Worm (Caenorhabditis elegans) whole organism, late embryonic: ENCODE measurements around the gene isp-1.

Source experiments
- C38D4.7 ChIP-seq: fragments of 200-800 bp; sonication (Bioruptor generic); optimal IDR thresholded peaks from 2 replicates; lab custom pipeline; 2018; ENCODE audit warnings: mild to moderate bottlenecking, missing genetic modification characterization, moderate library complexity, missing compliant biosample characterization
- F13H6.1 ChIP-seq: sonication (generic microtip); optimal IDR thresholded peaks from 2 replicates; lab custom pipeline; 2016; ENCODE audit warnings: missing genetic modification characterization, missing compliant biosample characterization
- T23F11.4 ChIP-seq: fragments of 200-800 bp; sonication (Bioruptor generic); optimal IDR thresholded peaks from 2 replicates; lab custom pipeline; 2018; ENCODE audit warnings: mild to moderate bottlenecking, missing genetic modification characterization, missing compliant biosample characterization
- Y22D7AL.16 ChIP-seq: sonication (generic microtip); optimal IDR thresholded peaks from 2 replicates; lab custom pipeline; 2016; ENCODE audit warnings: missing genetic modification characterization, missing compliant biosample characterization
- ahr-1 ChIP-seq: sonication (generic microtip); optimal IDR thresholded peaks from 2 replicates; lab custom pipeline; 2016; ENCODE audit warnings: missing genetic modification characterization, missing compliant biosample characterization
- ama-1 ChIP-seq: fragments of 150-350 bp; optimal IDR thresholded peaks from 2 replicates; lab custom pipeline; 2014
- ceh-14 ChIP-seq: sonication (generic microtip); optimal IDR thresholded peaks from 2 replicates; lab custom pipeline; 2016; ENCODE audit warnings: missing genotype, missing genetic modification characterization, missing compliant biosample characterization
- ceh-19 ChIP-seq: fragments of 200-800 bp; sonication (Bioruptor generic); optimal IDR thresholded peaks from 2 replicates; lab custom pipeline; 2018; ENCODE audit warnings: mild to moderate bottlenecking, missing genetic modification characterization, missing compliant biosample characterization
- ceh-2 ChIP-seq: sonication (generic microtip); optimal IDR thresholded peaks from 2 replicates; lab custom pipeline; 2016; ENCODE audit warnings: missing genotype, missing genetic modification characterization, missing compliant biosample characterization
- ceh-22 ChIP-seq: sonication (generic microtip); optimal IDR thresholded peaks from 2 replicates; lab custom pipeline; 2017; ENCODE audit warnings: missing biosample characterization, missing genetic modification characterization
- ceh-24 ChIP-seq: sonication (generic microtip); optimal IDR thresholded peaks from 2 replicates; lab custom pipeline; 2016; ENCODE audit warnings: mild to moderate bottlenecking, missing genetic modification characterization, missing compliant biosample characterization
- ceh-30 ChIP-seq: fragments of 150-350 bp; optimal IDR thresholded peaks from 2 replicates; lab custom pipeline; 2014; ENCODE audit warnings: missing biosample characterization, missing genetic modification characterization
- ceh-31 ChIP-seq: sonication (generic microtip); optimal IDR thresholded peaks from 2 replicates; lab custom pipeline; 2016; ENCODE audit warnings: missing genetic modification characterization, missing compliant biosample characterization
- ceh-6 ChIP-seq: fragments of 200-800 bp; sonication (Bioruptor generic); optimal IDR thresholded peaks from 2 replicates; lab custom pipeline; 2018; ENCODE audit warnings: mild to moderate bottlenecking, missing genetic modification characterization, missing compliant biosample characterization
- ceh-9 ChIP-seq: sonication (generic microtip); optimal IDR thresholded peaks from 2 replicates; lab custom pipeline; 2016; ENCODE audit warnings: mild to moderate bottlenecking, missing genetic modification characterization, inconsistent platforms, missing compliant biosample characterization
- elt-2 ChIP-seq: sonication (generic microtip); optimal IDR thresholded peaks from 2 replicates; lab custom pipeline; 2016; ENCODE audit warnings: missing genetic modification reagents, missing genetic modification characterization, missing compliant biosample characterization
- fax-1 ChIP-seq: sonication (generic microtip); optimal IDR thresholded peaks from 2 replicates; lab custom pipeline; 2016; ENCODE audit warnings: missing genotype, missing genetic modification characterization, missing compliant biosample characterization
- fkh-6 ChIP-seq: sonication (generic microtip); optimal IDR thresholded peaks from 2 replicates; lab custom pipeline; 2016; ENCODE audit warnings: missing genetic modification characterization, missing compliant biosample characterization
- hlh-13 ChIP-seq: fragments of 200-800 bp; sonication (Bioruptor generic); optimal IDR thresholded peaks from 2 replicates; lab custom pipeline; 2018; ENCODE audit warnings: mild to moderate bottlenecking, missing genetic modification characterization, missing compliant biosample characterization
- hlh-6 ChIP-seq: sonication (generic microtip); optimal IDR thresholded peaks from 2 replicates; lab custom pipeline; 2016; ENCODE audit warnings: missing genotype, missing genetic modification characterization, missing compliant biosample characterization
- lin-11 ChIP-seq: fragments of 200-800 bp; sonication (Bioruptor generic); optimal IDR thresholded peaks from 2 replicates; lab custom pipeline; 2018; ENCODE audit warnings: mild to moderate bottlenecking, missing genetic modification characterization, missing compliant biosample characterization
- madf-2 ChIP-seq: sonication (generic microtip); optimal IDR thresholded peaks from 2 replicates; lab custom pipeline; 2017; ENCODE audit warnings: missing genetic modification characterization, missing compliant biosample characterization
- nhr-11 ChIP-seq: fragments of 150-350 bp; optimal IDR thresholded peaks from 2 replicates; lab custom pipeline; 2014; ENCODE audit warnings: missing biosample characterization, missing genetic modification characterization
- odd-2 ChIP-seq: sonication (generic microtip); optimal IDR thresholded peaks from 2 replicates; lab custom pipeline; 2017; ENCODE audit warnings: antibody characterized with exemption, mild to moderate bottlenecking, missing genetic modification characterization, missing compliant biosample characterization
- ref-2 ChIP-seq: sonication (generic microtip); optimal IDR thresholded peaks from 2 replicates; lab custom pipeline; 2016; ENCODE audit warnings: missing genetic modification characterization, missing compliant biosample characterization
- sox-2 ChIP-seq: fragments of 200-800 bp; sonication (Bioruptor generic); IDR thresholded peaks from 2 replicates; pipeline ENCODE4 v1.3.6; 2022; ENCODE audit warnings: missing genetic modification reagents, missing genetic modification characterization, missing compliant biosample characterization
- syd-9 ChIP-seq: sonication (generic microtip); optimal IDR thresholded peaks from 2 replicates; lab custom pipeline; 2016; ENCODE audit warnings: mild to moderate bottlenecking, missing genetic modification characterization, moderate library complexity, missing compliant biosample characterization
- ttx-3 ChIP-seq: sonication (generic microtip); optimal IDR thresholded peaks from 2 replicates; lab custom pipeline; 2016; ENCODE audit warnings: missing genetic modification reagents, missing genetic modification characterization, missing compliant biosample characterization
- unc-42 ChIP-seq: sonication (generic microtip); optimal IDR thresholded peaks from 2 replicates; lab custom pipeline; 2016; ENCODE audit warnings: missing genotype, missing genetic modification characterization, missing compliant biosample characterization
- unc-55 ChIP-seq: sonication (generic microtip); optimal IDR thresholded peaks from 2 replicates; lab custom pipeline; 2017; ENCODE audit warnings: missing biosample characterization, missing genetic modification reagents, missing genetic modification characterization
- unc-86 ChIP-seq: sonication (generic microtip); optimal IDR thresholded peaks from 2 replicates; lab custom pipeline; 2016; ENCODE audit warnings: missing genetic modification characterization, missing compliant biosample characterization

isp-1 gene

DNA sequence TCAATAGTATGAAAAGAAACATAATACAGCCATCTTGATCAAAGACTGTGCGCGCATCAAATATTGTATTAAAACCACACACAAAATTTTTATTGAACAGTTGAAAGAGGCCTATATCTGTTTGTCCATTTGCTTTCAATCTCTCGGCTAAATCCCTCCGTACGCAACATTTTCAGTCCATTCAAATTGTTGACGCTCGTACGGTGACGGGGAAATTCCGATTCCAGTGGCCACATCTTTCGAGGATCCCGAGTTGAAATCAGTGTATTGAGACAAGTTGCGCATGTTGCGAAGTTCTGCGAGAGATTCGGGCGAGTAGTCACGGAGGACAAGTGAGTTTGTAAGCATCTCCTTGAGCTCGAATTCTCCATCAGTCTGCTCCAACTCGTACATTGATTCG lies 28.7 kb upstream of the isp-1 start:
- TF ChIP-seq ceh-2 (tag; lab: Kevin White, UChicago): no peak
- TF ChIP-seq ceh-30 (tag; lab: Kevin White, UChicago): no peak
- TF ChIP-seq madf-2 (tag; lab: Kevin White, UChicago): no peak
- TF ChIP-seq unc-86: no peak
- TF ChIP-seq syd-9 (tag; lab: Kevin White, UChicago): no peak
- TF ChIP-seq ceh-22 (tag; lab: Kevin White, UChicago): no peak
- TF ChIP-seq, all 69 proteins: peak for 0

- TF ChIP-seq elt-2 (peak; percentile 4), hlh-13 (GFP tag; lab: Kevin White, UChicago) (no peak)
Measured at ce11 chrIV:8163687-8164086, 27.8 kb upstream of the isp-1 start, which contains the start of gene clec-51. TSS of gene clec-51 (minus strand) at chrIV:8163800.

ce11 chrIV:8161774-8162173 lies 25.9 kb upstream of the isp-1 start:
- TF ChIP-seq hlh-6 (tag; lab: Kevin White, UChicago): no peak

- TF ChIP-seq ceh-6 (no peak), ama-1 (lab: Kevin White, UChicago) (no peak), lin-11 (tag; lab: Kevin White, UChicago) (no peak), ceh-2 (tag; lab: Kevin White, UChicago) (no peak), ceh-14 (tag; lab: Kevin White, UChicago) (no peak), nhr-11 (tag; lab: Kevin White, UChicago) (no peak), ceh-9 (no peak)
Measured at ce11 chrIV:8159995-8160394, 24.1 kb upstream of the isp-1 start.

DNA sequence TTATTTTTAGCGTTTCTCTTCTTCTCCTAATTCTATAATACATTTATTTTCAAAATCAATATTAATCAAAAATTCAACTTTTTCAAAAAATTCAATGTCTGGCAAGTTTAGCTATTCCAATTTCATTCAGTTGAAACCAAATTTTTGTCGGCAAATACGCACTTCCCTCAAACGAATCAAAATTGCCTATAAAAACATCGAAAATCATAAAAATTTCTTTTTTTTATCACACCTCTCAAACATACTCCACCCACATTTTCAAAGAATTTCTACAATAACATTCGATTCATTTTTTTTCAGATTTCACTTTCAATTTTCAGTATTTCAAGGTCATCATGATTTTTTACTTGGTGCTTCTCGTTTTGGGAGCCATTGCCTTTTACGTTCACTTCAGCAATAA lies 23.2 kb upstream of the isp-1 start, which contains the start of gene faah-1:
Gene faah-1, plus strand, starts transcription at position 301 of the 400 bp plus-strand sequence.
- TF ChIP-seq ceh-19 (GFP tag; lab: Kevin White, UChicago) (no peak), F13H6.1 (tag; lab: Kevin White, UChicago) (no peak), nhr-11 (tag; lab: Kevin White, UChicago) (no peak), sox-2 (GFP tag; lab: Robert Waterston, UW) (no peak), fax-1 (tag; lab: Kevin White, UChicago) (no peak), ama-1 (lab: Kevin White, UChicago) (no peak), ref-2 (tag; lab: Kevin White, UChicago) (no peak), ceh-24 (tag; lab: Kevin White, UChicago) (no peak)

DNA sequence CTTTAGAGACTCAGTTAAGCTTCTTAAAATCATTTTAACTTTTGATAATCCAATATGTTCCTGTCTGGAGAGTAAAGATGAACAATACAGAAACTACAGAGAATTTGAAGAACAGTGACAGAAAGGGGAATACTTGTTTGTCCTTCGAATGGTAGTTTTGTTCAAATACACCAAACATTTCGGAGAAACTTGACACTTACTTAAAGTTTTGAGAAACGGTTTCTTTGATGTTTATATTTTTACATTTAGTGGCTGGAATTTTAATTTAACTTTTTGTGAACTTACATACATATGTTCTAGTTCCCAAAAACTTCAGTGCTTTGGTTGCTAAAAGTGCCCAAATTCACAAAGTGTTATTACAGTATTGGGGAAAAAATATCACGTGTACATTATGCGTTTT lies 21.3 kb upstream of the isp-1 start, which contains the start of gene B0218.5:
Gene B0218.5, minus strand, starts transcription at position 101 of the 400 bp plus-strand sequence.
- TF ChIP-seq ceh-6 (no peak), ceh-31 (no peak), Y22D7AL.16 (tag; lab: Kevin White, UChicago) (no peak)
- TF ChIP-seq, all 69 proteins: peak for 0

- no peak for TF ChIP-seq unc-42 (tag; lab: Kevin White, UChicago)
- no peak for TF ChIP-seq odd-2 (tag; lab: Kevin White, UChicago)
- no peak for TF ChIP-seq ama-1 (lab: Kevin White, UChicago)
- no peak for TF ChIP-seq ahr-1
- TF ChIP-seq fkh-6 (tag; lab: Kevin White, UChicago): no peak
- no peak for TF ChIP-seq unc-55 (GFP tag; lab: Kevin White, UChicago)
- no peak for TF ChIP-seq ceh-22 (tag; lab: Kevin White, UChicago)
Measured at ce11 chrIV:8154966-8155365, 19.1 kb upstream of the isp-1 start.

DNA sequence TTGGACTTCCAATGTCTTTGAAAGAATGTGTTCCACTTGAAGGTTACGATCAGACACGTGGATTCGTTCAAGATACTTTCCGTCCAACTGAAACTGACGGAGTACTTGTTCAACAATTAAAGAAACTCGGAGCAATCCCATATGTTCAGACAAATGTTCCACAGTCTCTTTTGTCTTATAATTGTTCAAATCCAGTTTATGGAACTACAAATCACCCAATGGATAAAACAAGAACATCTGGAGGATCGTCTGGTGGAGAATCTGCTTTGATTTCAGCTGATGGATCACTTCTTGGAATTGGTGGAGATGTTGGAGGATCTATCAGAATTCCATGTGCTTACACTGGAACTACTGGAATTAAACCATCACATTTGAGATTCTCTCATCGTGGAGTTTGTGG lies 17.3 kb upstream of the isp-1 start:
- TF ChIP-seq C38D4.7 (GFP tag; lab: Kevin White, UChicago) (no peak), T23F11.4 (no peak), ttx-3 (no peak), unc-42 (tag; lab: Kevin White, UChicago) (no peak), madf-2 (tag; lab: Kevin White, UChicago) (no peak)
